Worm (Caenorhabditis elegans): ENCODE results near the gene Y38F1A.7.

Y38F1A.7 gene

DNA sequence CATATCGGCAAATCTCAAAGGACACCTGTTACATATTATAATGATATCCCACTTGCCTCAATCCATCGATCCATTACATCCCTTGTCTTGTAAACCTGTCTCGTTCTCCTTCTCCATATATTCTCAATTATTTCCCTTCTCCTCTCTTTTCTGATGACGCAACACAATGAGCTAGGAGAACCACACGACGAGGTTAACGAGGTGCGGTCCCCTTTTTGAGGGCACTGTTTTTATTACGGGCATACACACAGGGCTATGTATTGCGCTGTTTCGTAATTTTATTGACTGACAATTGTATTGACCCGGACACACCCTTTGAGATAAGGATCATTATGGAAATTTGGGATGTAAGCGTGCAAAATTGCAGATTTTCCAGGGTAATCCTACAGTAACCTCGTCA, 18.9 kb downstream of the Y38F1A.7 start:
- TF ChIP-seq elt-2 (tag; optimal IDR thresholded peaks at IDR 0.05) (no peak), nhr-85 (tag) (peak; percentile 52)

DNA sequence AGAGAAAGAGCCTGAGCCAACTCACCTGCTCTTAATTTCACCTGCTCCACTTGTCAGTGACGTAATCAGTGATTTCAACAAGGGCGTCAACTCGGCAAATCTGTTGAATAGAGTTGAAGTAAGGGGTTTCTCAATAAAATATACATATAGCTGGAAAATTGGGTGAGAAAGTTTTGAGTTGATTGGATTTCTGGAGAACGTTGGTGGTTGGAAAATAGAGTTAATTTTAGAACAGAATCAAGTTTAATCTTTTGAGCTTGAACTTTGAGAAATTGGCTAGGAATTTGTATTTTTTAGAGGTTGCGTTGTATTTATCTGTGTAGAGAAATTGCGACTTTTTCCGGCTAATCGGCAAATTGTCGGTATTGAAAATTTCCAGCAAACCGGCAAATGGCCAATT, 28.0 kb downstream of the Y38F1A.7 start, which contains the start of gene Y38F1A.4:
TSS of gene Y38F1A.4 (minus strand) at position 101 of the 400 bp plus-strand sequence.
- TF ChIP-seq tlp-1 (tag; optimal IDR thresholded peaks at IDR 0.05): no peak
- TF ChIP-seq C16A3.4 (tag; optimal IDR thresholded peaks at IDR 0.05): no peak
- no peak for TF ChIP-seq nhr-19 (GFP tag; conservative IDR thresholded peaks at IDR 0.05)
- TF ChIP-seq hlh-4 (tag; optimal IDR thresholded peaks at IDR 0.05): peak; percentile 82

DNA sequence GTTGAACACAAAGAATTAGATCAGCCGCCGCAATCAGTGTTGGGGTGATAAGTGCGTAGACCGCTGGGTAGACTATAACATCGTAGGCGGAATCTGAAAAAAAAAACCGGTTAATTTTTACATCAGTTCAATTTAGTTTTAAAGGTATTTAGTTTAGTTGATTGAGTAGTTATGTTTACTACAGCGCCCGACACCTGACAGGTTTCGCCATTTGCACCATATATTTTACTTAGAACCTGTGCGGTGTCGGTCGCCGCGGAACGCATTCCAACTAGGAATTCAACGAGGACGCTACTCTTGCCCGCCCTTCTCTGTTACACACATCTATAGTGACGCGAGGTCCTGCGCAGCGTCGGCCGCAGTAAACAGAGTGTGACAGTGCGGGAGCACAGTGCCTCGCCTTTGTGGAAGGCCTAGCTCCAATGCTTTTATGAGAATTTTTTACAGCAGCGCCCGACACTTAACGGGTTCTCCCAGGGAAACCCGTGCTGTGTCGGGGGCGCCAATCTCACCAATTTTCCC, 29.1 kb downstream of the Y38F1A.7 start:
- no peak for TF ChIP-seq vab-15 (tag; optimal IDR thresholded peaks at IDR 0.05)

DNA sequence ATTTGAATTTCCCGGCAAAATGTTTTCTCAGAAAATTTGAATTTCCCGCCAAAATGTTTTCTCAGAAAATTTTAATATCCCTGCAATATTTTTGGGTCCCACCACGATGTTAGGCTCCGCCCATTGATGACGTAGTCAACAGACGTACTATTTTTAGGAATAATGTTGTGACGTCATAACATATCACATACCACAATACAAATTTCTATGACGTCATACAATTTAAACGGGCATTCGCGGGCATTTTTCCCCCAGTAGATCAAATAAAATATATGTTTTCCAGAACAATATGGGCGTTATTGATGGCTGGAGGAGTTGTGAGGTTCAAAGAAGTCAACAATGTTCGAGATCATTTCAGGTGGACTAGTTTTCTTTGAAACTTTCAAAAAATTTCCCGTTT, 31.3 kb downstream of the Y38F1A.7 start:
- TF ChIP-seq lin-35 (GFP tag; optimal IDR thresholded peaks at IDR 0.05) (no peak), mdl-1 (tag; optimal IDR thresholded peaks at IDR 0.05) (no peak), jun-1 (tag; optimal IDR thresholded peaks at IDR 0.05) (no peak), nhr-12 (tag; optimal IDR thresholded peaks at IDR 0.05) (no peak), ama-1 (optimal IDR thresholded peaks at IDR 0.05) (no peak), snpc-4 (tag; optimal IDR thresholded peaks at IDR 0.05) (no peak), elt-3 (tag; optimal IDR thresholded peaks at IDR 0.05) (no peak), nhr-47 (tag; optimal IDR thresholded peaks at IDR 0.05) (no peak), irx-1 (tag; optimal IDR thresholded peaks at IDR 0.05) (no peak), zip-4 (GFP tag; optimal IDR thresholded peaks at IDR 0.05) (no peak), unc-86 (tag; optimal IDR thresholded peaks at IDR 0.05) (no peak), nhr-71 (tag; optimal IDR thresholded peaks at IDR 0.05) (no peak), pqm-1 (tag; optimal IDR thresholded peaks at IDR 0.05) (no peak), nhr-77 (tag; optimal IDR thresholded peaks at IDR 0.05) (no peak), mep-1 (tag; optimal IDR thresholded peaks at IDR 0.05) (no peak), ces-1 (GFP tag; optimal IDR thresholded peaks at IDR 0.05) (no peak), xbp-1 (tag; optimal IDR thresholded peaks at IDR 0.05) (no peak), elt-2 (tag; optimal IDR thresholded peaks at IDR 0.05) (no peak), dpl-1 (GFP tag; optimal IDR thresholded peaks at IDR 0.05) (no peak)

DNA sequence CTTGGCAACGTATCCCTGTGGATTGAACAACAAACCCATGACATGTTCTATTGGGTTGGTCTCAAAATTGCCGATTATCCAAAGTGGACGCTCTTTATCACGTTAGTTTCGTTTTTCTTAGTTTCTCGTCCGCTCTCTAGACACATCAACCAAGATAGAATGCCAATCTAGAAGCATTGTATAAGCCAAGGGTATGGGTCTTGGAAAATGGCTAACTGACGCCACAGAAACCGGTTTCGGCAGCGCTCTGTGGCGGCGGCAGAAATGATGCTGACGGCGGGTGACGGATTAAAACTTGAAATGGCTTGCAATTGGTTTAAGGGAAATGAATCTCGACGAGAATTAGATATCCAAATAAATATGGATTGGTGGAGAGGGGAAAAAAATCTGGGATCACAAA, 32.0 kb downstream of the Y38F1A.7 start:
- TF ChIP-seq swsn-7 (tag; optimal IDR thresholded peaks at IDR 0.05) (no peak), nhr-85 (tag) (peak; percentile 48), elt-3 (tag; optimal IDR thresholded peaks at IDR 0.05) (peak in 1 of 6 experiments; percentile 3), grh-1 (GFP tag; IDR thresholded peaks at IDR 0.05) (peak; percentile 76), blmp-1 (tag; optimal IDR thresholded peaks at IDR 0.05) (peak; percentile 29)

DNA sequence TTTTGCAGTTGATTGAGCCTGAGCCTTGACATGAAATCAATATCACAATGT, 32.2 kb downstream of the Y38F1A.7 start, which contains the start of gene ptr-18:
TSS of gene ptr-18 (plus strand) at position 9 of the 51 bp plus-strand sequence.
- TF ChIP-seq unc-98 (GFP tag; IDR thresholded peaks at IDR 0.05) (no peak), ceh-82 (tag; optimal IDR thresholded peaks at IDR 0.05) (no peak), nhr-19 (GFP tag; conservative IDR thresholded peaks at IDR 0.05) (no peak), nhr-237 (tag; optimal IDR thresholded peaks at IDR 0.05) (no peak), dsc-1 (tag; optimal IDR thresholded peaks at IDR 0.05) (no peak), swsn-7 (tag; optimal IDR thresholded peaks at IDR 0.05) (no peak), aha-1 (tag; optimal IDR thresholded peaks at IDR 0.05) (no peak), dpl-1 (GFP tag; optimal IDR thresholded peaks at IDR 0.05) (no peak)

DNA sequence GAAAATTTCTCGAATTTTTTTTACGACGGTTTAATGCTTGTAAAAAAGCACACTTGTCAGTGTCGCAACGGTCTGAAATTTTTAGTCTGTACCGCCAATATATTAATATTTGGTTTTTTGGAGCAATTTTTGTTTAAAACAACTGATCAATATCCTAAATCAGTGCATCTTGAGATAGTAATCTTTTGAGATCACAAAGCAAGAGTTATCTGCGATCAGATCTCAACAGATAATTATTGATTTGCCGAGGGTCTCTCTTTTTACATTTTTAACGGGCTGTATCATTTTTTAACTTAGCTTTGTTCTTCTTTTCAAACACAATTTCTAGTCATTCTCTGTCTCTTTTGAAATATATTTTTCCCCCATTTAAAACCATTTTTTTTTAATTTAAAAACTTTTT, 32.5 kb downstream of the Y38F1A.7 start:
- TF ChIP-seq lsy-2 (tag; optimal IDR thresholded peaks at IDR 0.05): no peak
- TF ChIP-seq nhr-85 (tag): peak; percentile 69

Measured in whole organism, L1 larva.